Fruit fly (Drosophila melanogaster) whole organism, adult: ENCODE data around the gene RabGGTa.

ENCODE experiments used
- CG11617 ChIP-seq: fragments of 200-800 bp; sonication (Bioruptor generic); optimal IDR thresholded peaks from 2 replicates; lab custom pipeline; 2017; ENCODE audit warnings: mild to moderate bottlenecking, missing biosample characterization, missing genetic modification reagents, missing genetic modification characterization
- CG12768 ChIP-seq: fragments of 200-800 bp; sonication (Bioruptor generic); optimal IDR thresholded peaks from 2 replicates; lab custom pipeline; 2017; ENCODE audit warnings: missing biosample characterization, missing genetic modification characterization, mild to moderate bottlenecking, moderate library complexity, missing genetic modification reagents
- CG14711 ChIP-seq: fragments of 200-800 bp; sonication (Bioruptor generic); optimal IDR thresholded peaks from 2 replicates; lab custom pipeline; 2018; ENCODE audit warnings: missing biosample characterization, mild to moderate bottlenecking, missing genetic modification characterization, moderate library complexity
- CG1620 ChIP-seq: fragments of 200-800 bp; sonication (Bioruptor generic); optimal IDR thresholded peaks from 2 replicates; lab custom pipeline; 2016; ENCODE audit warnings: missing biosample characterization, missing genetic modification characterization
- CG33017 ChIP-seq: fragments of 200-800 bp; sonication (Bioruptor generic); optimal IDR thresholded peaks from 2 replicates; lab custom pipeline; 2018; ENCODE audit warnings: missing biosample characterization, mild to moderate bottlenecking, missing genetic modification characterization, moderate library complexity
- CG5204 ChIP-seq: fragments of 200-800 bp; sonication (Bioruptor generic); optimal IDR thresholded peaks from 2 replicates; lab custom pipeline; 2016; ENCODE audit warnings: missing biosample characterization, missing genetic modification characterization
- CG7045 ChIP-seq: fragments of 200-800 bp; sonication (Bioruptor generic); optimal IDR thresholded peaks from 2 replicates; lab custom pipeline; 2017; ENCODE audit warnings: missing biosample characterization, mild to moderate bottlenecking, missing genetic modification characterization
- CG7101 ChIP-seq: fragments of 200-800 bp; sonication (Bioruptor generic); optimal IDR thresholded peaks from 2 replicates; lab custom pipeline; 2018; ENCODE audit warnings: missing biosample characterization, mild to moderate bottlenecking, missing genetic modification characterization, moderate library complexity
- Clk ChIP-seq: fragments of 200-800 bp; sonication (Bioruptor generic); optimal IDR thresholded peaks from 2 replicates; lab custom pipeline; 2017; ENCODE audit warnings: missing biosample characterization, missing genetic modification characterization
- Crg-1 ChIP-seq: fragments of 200-800 bp; sonication (Bioruptor generic); optimal IDR thresholded peaks from 2 replicates; lab custom pipeline; 2016; ENCODE audit warnings: missing biosample characterization, missing genetic modification characterization
- Hr96 ChIP-seq: fragments of 200-800 bp; sonication (Bioruptor generic); optimal IDR thresholded peaks from 2 replicates; lab custom pipeline; 2016; ENCODE audit warnings: missing biosample characterization, missing genetic modification characterization
- Mnt ChIP-seq: fragments of 200-800 bp; sonication (Bioruptor generic); optimal IDR thresholded peaks from 2 replicates; lab custom pipeline; 2016; ENCODE audit warnings: missing biosample characterization, mild to moderate bottlenecking, missing genetic modification characterization
- bab1 ChIP-seq: fragments of 200-800 bp; sonication (Bioruptor generic); optimal IDR thresholded peaks from 3 replicates; lab custom pipeline; 2019; ENCODE audit warnings: missing biosample characterization, mild to moderate bottlenecking, missing genetic modification characterization, moderate library complexity
- cic ChIP-seq: fragments of 200-800 bp; sonication (Bioruptor generic); optimal IDR thresholded peaks from 2 replicates; lab custom pipeline; 2017; ENCODE audit warnings: missing biosample characterization, mild to moderate bottlenecking, missing genetic modification characterization, moderate library complexity
- cnc ChIP-seq, 2 experiments: fragments of >200 bp; optimal IDR thresholded peaks; 2 replicates each; lab custom pipeline; 2017
- kay ChIP-seq: fragments of 200-800 bp; sonication (Bioruptor generic); peaks from one replicate; lab custom pipeline; 2016; ENCODE audit warnings: missing biosample characterization, missing genetic modification characterization, borderline replicate concordance
- ovo ChIP-seq: fragments of 200-800 bp; sonication (Bioruptor generic); optimal IDR thresholded peaks from 2 replicates; lab custom pipeline; 2016; ENCODE audit warnings: missing biosample characterization, missing genetic modification characterization
- pad ChIP-seq: fragments of 200-800 bp; sonication (Bioruptor generic); optimal IDR thresholded peaks from 3 replicates; lab custom pipeline; 2017; ENCODE audit warnings: missing biosample characterization, missing genetic modification characterization, mild to moderate bottlenecking, moderate library complexity, missing genetic modification reagents
- tj ChIP-seq: fragments of 200-800 bp; sonication (Bioruptor generic); optimal IDR thresholded peaks from 3 replicates; lab custom pipeline; 2017; ENCODE audit warnings: missing biosample characterization, mild to moderate bottlenecking, missing genetic modification characterization, moderate library complexity
- toe ChIP-seq: fragments of 200-800 bp; sonication (Bioruptor generic); optimal IDR thresholded peaks from 2 replicates; lab custom pipeline; 2016; ENCODE audit warnings: missing biosample characterization, missing genetic modification characterization

The RabGGTa gene

dm6 chr3R:5116425-5116824 is 11.5 kb upstream of the RabGGTa start:
- TF ChIP-seq bab1 (no peak), CG33017 (tag; lab: Kevin White, UChicago) (no peak), CG1620 (GFP tag; lab: Kevin White, UChicago) (no peak), Hr96 (GFP tag; lab: Kevin White, UChicago) (no peak), toe (no peak), CG5204 (GFP tag; lab: Kevin White, UChicago) (no peak), tj (GFP tag; lab: Kevin White, UChicago) (no peak), CG12768 (GFP tag; lab: Kevin White, UChicago) (no peak), pad (GFP tag; lab: Kevin White, UChicago) (no peak), kay (GFP tag; lab: Kevin White, UChicago) (no peak)

- no peak for TF ChIP-seq Clk (GFP tag; lab: Kevin White, UChicago)
- TF ChIP-seq Hr96 (GFP tag; lab: Kevin White, UChicago), result no peak
- TF ChIP-seq tj (GFP tag; lab: Kevin White, UChicago), result no peak
- TF ChIP-seq CG7045 (GFP tag; lab: Kevin White, UChicago), result no peak
Measured at dm6 chr3R:5118185-5118584, 9.7 kb upstream of the RabGGTa start.

dm6 chr3R:5120461-5121214 is 7.2 kb upstream of the RabGGTa start:
- TF ChIP-seq Crg-1 (GFP tag; lab: Kevin White, UChicago) (no peak), CG5204 (GFP tag; lab: Kevin White, UChicago) (no peak), CG33017 (tag; lab: Kevin White, UChicago) (no peak), CG7101 (tag; lab: Kevin White, UChicago) (no peak), CG1620 (GFP tag; lab: Kevin White, UChicago) (no peak), Hr96 (GFP tag; lab: Kevin White, UChicago) (no peak), CG12768 (GFP tag; lab: Kevin White, UChicago) (no peak), CG14711 (tag; lab: Kevin White, UChicago) (no peak), CG11617 (GFP tag; lab: Kevin White, UChicago) (no peak), cic (GFP tag; lab: Kevin White, UChicago) (no peak), toe (no peak), cnc (optimal IDR thresholded peaks at IDR 0.05; lab: Kevin White, UChicago) (no peak), bab1 (no peak), Mnt (GFP tag; lab: Kevin White, UChicago) (no peak), CG7045 (GFP tag; lab: Kevin White, UChicago) (no peak), ovo (GFP tag; lab: Kevin White, UChicago) (no peak), Clk (GFP tag; lab: Kevin White, UChicago) (no peak), kay (GFP tag; lab: Kevin White, UChicago) (no peak)

- TF ChIP-seq toe, result no peak
- no peak for TF ChIP-seq cnc (optimal IDR thresholded peaks at IDR 0.05; lab: Kevin White, UChicago)
- TF ChIP-seq CG12768 (GFP tag; lab: Kevin White, UChicago), result no peak
- no peak for TF ChIP-seq bab1
- TF ChIP-seq CG7045 (GFP tag; lab: Kevin White, UChicago), result no peak
- no peak for TF ChIP-seq CG7101 (tag; lab: Kevin White, UChicago)
- TF ChIP-seq kay (GFP tag; lab: Kevin White, UChicago), result no peak
- no peak for TF ChIP-seq CG1620 (GFP tag; lab: Kevin White, UChicago)
- TF ChIP-seq Crg-1 (GFP tag; lab: Kevin White, UChicago), result no peak
- TF ChIP-seq CG5204 (GFP tag; lab: Kevin White, UChicago), result no peak
- no peak for TF ChIP-seq Mnt (GFP tag; lab: Kevin White, UChicago)
- TF ChIP-seq CG33017 (tag; lab: Kevin White, UChicago), result no peak
- no peak for TF ChIP-seq Hr96 (GFP tag; lab: Kevin White, UChicago)
- TF ChIP-seq cic (GFP tag; lab: Kevin White, UChicago), result no peak
Measured at dm6 chr3R:5122266-5123096, 5.4 kb upstream of the RabGGTa start.

dm6 chr3R:5124928-5125327 is 3.0 kb upstream of the RabGGTa start:
- TF ChIP-seq cic (GFP tag; lab: Kevin White, UChicago) (no peak), CG7101 (tag; lab: Kevin White, UChicago) (no peak), CG12768 (GFP tag; lab: Kevin White, UChicago) (no peak), CG14711 (tag; lab: Kevin White, UChicago) (no peak), CG5204 (GFP tag; lab: Kevin White, UChicago) (no peak), toe (no peak), Mnt (GFP tag; lab: Kevin White, UChicago) (no peak), ovo (GFP tag; lab: Kevin White, UChicago) (no peak), tj (GFP tag; lab: Kevin White, UChicago) (no peak), Hr96 (GFP tag; lab: Kevin White, UChicago) (no peak), bab1 (no peak), cnc (optimal IDR thresholded peaks at IDR 0.05; lab: Kevin White, UChicago) (no peak), pad (GFP tag; lab: Kevin White, UChicago) (no peak), Crg-1 (GFP tag; lab: Kevin White, UChicago) (no peak), kay (GFP tag; lab: Kevin White, UChicago) (no peak), CG7045 (GFP tag; lab: Kevin White, UChicago) (no peak), CG1620 (GFP tag; lab: Kevin White, UChicago) (no peak), CG33017 (tag; lab: Kevin White, UChicago) (no peak), CG11617 (GFP tag; lab: Kevin White, UChicago) (no peak)
